Fruit fly (Drosophila melanogaster): ENCODE measurements around the gene Hsp26.
A peak's percentile ranks its signal among the peaks of the same experiment; 100 is the strongest.

The Hsp26 gene

DNA sequence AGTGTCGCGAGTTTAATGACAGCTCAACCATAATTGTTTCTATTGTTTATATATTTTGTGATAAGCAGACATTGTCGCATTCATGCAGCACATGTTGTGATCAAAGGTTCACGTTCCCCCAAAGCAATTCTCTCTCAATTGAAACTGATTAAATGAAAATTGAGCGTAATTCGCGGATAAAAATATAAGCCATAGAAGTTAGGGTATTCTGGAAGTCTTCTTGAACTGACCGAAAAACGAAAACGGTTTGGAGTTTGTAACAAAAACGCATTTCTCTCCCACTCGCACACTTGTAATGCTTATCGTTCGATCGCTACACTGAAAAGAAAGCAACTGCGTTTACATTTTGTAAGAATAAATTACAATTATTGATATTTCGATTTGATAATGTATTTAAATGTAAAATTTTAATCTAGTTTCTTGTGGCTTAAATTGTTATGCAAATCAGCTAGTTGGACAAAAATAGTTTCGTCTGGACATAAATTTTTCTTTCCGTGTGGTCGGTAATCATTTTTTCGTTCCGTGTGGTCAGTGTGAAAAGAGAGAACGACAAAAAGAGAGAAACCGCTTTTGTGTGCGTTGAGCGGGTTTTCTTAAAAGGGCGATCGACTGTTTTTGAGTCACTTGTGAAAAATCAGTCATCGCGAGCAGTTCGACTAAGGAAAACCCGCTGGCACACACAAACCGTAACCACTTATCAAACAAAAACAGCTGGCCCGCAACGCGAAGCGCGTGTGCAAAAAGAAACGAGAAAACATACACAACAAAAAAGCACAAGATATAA is 45.6 kb upstream of the Hsp26 start, which contains the start of gene aay (continued):
- TF ChIP-seq ftz-f1 (GFP tag; optimal IDR thresholded peaks at IDR 0.05) (peak; percentile 83), nau (GFP tag; optimal IDR thresholded peaks at IDR 0.05) (peak; percentile 98), lbe (GFP tag; optimal IDR thresholded peaks at IDR 0.05) (peak; percentile 97), Bgb (GFP tag; IDR thresholded peaks at IDR 0.05; ENCODE audit: partially characterized antibody) (peak; percentile 21; the same call in 1 of the 2 replicates), jumu (GFP tag; optimal IDR thresholded peaks at IDR 0.05) (peak; percentile 96), CTCF (GFP tag; optimal IDR thresholded peaks at IDR 0.05) (peak; percentile 73), vfl (GFP tag; optimal IDR thresholded peaks at IDR 0.05) (peak; percentile 97), twi (tag; optimal IDR thresholded peaks at IDR 0.05) (peak; percentile 96), Chrac-16 (GFP tag; optimal IDR thresholded peaks at IDR 0.05) (peak; percentile 99), CG31365 (tag; optimal IDR thresholded peaks at IDR 0.05) (peak; percentile 90), Dek (tag; optimal IDR thresholded peaks at IDR 0.05) (peak; percentile 99), rib (GFP tag; IDR thresholded peaks at IDR 0.05) (peak; percentile 97), CG8281 (tag; optimal IDR thresholded peaks at IDR 0.05) (peak; percentile 94), CG30431 (GFP tag; optimal IDR thresholded peaks at IDR 0.05) (peak; percentile 98)

DNA sequence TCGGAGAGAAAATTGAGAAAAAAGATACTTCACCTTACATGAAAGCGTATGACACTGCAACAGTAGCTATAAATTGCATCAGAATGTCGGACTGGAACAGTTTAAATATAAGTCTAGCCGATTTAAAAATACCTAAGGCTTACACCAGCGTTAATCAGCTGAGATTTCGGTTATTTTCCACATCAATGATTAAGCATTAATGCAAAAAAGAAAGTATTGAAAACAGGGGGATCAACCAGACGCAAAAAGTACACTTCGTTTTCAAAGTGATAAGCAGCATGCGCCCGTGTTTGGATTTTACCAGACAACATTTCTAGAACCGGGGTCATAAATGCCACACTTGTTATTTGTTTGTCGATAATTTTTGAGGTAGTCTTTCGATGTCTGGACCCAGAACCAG is 44.9 kb upstream of the Hsp26 start:
- TF ChIP-seq vvl (GFP tag; IDR thresholded peaks at IDR 0.05) (no peak), CG10959 (GFP tag; IDR thresholded peaks at IDR 0.05) (no peak), cad (GFP tag; optimal IDR thresholded peaks at IDR 0.05) (peak; percentile 13), NFAT (GFP tag; IDR thresholded peaks at IDR 0.05) (no peak), CG15479 (GFP tag; optimal IDR thresholded peaks at IDR 0.05) (peak; percentile 59)

DNA sequence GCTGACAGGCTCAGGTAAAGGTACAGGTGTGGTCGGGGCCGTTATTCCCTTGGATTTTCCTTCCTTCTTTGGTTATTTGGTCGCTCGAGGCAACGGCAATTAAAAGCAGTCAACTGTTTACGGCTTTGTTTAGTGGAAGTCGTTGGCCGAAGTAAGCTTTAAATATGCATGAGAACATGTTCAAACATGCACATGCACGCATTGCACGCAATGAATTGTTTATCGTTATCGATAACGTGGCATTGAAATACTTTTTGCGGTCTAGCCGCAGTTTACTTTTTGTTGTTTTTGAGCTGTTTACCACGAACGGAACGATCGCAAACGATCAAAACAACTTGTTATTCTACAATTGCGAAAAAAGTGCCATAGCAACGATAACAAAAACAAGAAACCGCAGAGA is 44.4 kb upstream of the Hsp26 start:
- TF ChIP-seq p53 (GFP tag; optimal IDR thresholded peaks at IDR 0.05) (peak; percentile 98), CG13424 (tag; optimal IDR thresholded peaks at IDR 0.05) (no peak), tll (GFP tag; optimal IDR thresholded peaks at IDR 0.05) (peak in 1 of 2 experiments; percentile 20), nom (GFP tag; optimal IDR thresholded peaks at IDR 0.05) (no peak), ac (GFP tag; optimal IDR thresholded peaks at IDR 0.05) (peak; percentile 77)

DNA sequence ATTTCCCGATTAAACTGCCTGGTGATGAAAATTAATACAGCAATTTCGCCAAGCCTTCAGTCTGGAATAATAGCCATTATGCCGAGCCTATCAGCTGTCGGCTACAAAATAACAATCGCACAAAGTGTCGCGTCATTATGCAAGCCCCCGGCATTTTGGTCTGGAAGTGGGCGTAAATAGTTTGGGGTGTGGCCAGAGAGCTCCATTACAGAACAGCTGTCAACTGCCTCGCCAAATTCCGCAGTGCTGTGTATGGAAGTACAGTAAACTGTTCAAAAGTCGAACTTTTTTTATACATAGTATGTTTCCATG is 43.5 kb upstream of the Hsp26 start:
- TF ChIP-seq grau (tag; optimal IDR thresholded peaks at IDR 0.05) (peak; percentile 39), CG2712 (tag; optimal IDR thresholded peaks at IDR 0.05) (no peak), Pdp1 (GFP tag; optimal IDR thresholded peaks at IDR 0.05) (peak in 1 of 2 experiments; percentile 52), Dp (GFP tag; optimal IDR thresholded peaks at IDR 0.05) (no peak), Fer2 (tag; optimal IDR thresholded peaks at IDR 0.05) (no peak), CG13775 (GFP tag; optimal IDR thresholded peaks at IDR 0.05) (no peak)

DNA sequence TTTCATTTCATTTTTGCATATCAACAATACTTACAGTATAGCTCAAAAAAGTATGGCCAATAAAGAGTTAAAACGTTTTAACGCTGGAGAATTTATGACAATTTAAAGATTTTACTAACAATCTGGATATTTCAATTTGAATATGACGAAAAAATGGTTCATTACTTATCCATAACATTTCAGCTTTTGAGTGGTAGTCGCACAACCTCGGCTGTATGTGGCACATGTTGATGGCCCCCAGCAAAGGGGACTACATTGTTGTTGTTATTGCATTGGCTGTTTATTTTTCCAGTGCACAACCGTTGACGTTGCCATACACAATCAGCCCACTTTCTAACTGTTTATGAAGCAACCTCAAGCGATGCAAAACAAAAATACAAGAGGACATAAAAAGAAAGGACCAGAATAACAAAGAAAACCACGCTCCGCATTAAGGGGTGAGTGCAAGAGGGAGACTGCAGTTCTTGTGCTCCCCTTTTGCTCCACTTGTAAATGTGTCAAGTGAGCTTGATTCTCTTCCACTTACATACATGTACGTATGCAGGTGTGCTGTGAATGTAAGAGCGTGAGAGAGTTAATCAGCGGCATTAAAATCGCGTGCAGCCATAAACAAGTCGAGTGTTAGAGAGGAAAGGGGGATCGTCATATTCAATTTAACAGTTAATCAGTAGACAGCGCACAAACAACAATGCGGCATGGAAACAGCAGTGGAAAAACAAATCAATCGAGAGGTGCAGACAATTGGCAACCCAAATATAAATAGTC is 43.0 kb upstream of the Hsp26 start:
- TF ChIP-seq ATbp (GFP tag; optimal IDR thresholded peaks at IDR 0.05) (peak; percentile 64), bbx (GFP tag; IDR thresholded peaks at IDR 0.05; ENCODE audit: partially characterized antibody) (no peak), toy (GFP tag; IDR thresholded peaks at IDR 0.05) (no peak), klu (GFP tag; IDR thresholded peaks at IDR 0.05) (no peak), BtbVII (GFP tag; optimal IDR thresholded peaks at IDR 0.05) (no peak), CG9609 (GFP tag; optimal IDR thresholded peaks at IDR 0.05) (no peak), Dek (tag; optimal IDR thresholded peaks at IDR 0.05) (no peak), CG12942 (GFP tag; optimal IDR thresholded peaks at IDR 0.05) (peak; percentile 4), Atf6 (GFP tag; IDR thresholded peaks at IDR 0.05) (peak; percentile 69), gem (tag; optimal IDR thresholded peaks at IDR 0.05) (peak; percentile 72), Kr (GFP tag; optimal IDR thresholded peaks at IDR 0.05) (no peak), trem (tag; optimal IDR thresholded peaks at IDR 0.05) (no peak), CG8944 (GFP tag; optimal IDR thresholded peaks at IDR 0.05) (no peak), z (GFP tag; IDR thresholded peaks at IDR 0.05) (no peak), luna (GFP tag; optimal IDR thresholded peaks at IDR 0.05) (no peak)
